Fruit fly (Drosophila melanogaster): ENCODE measurements around the gene Pmm2.

Gene Pmm2

DNA sequence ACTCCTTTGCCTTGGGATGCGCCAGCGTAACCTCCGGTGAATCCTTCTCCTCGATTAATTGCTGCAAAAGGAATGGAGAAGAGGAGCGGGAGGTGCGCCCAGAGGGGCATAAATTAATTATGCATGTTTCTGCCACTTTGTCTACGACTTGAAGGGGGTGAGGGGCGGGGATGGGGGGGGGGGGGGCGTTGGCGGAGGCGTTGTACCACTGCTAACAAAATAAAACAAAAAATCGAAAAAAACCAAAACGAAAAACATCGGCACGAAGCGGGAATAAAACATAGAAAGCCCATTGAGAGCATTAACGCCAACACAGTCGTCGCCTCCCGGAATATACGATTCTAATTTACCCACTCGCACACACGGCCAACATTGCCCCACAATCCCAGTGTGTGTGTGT, 30.6 kb downstream of the Pmm2 start:
- TF ChIP-seq noc (tag; optimal IDR thresholded peaks at IDR 0.05), result no peak

DNA sequence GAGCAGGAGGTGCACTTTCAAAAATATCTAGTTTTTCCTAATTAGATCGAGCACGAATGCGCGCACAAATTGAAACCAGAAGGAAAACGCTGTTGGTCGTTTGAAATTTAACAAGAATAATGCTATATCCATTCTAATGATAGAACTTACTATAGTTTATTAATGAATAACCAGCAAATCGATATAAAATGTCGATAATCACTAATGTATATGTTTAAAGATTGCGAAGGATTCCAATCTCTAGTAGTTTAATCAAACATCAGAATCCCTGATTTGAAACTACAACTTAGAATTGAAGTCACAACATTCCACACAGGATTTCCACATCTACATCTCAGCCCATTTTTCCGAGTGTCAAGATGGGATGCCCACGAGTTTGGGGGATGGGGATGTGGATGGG, 31.0 kb downstream of the Pmm2 start:
- no peak for TF ChIP-seq noc (tag; optimal IDR thresholded peaks at IDR 0.05)

DNA sequence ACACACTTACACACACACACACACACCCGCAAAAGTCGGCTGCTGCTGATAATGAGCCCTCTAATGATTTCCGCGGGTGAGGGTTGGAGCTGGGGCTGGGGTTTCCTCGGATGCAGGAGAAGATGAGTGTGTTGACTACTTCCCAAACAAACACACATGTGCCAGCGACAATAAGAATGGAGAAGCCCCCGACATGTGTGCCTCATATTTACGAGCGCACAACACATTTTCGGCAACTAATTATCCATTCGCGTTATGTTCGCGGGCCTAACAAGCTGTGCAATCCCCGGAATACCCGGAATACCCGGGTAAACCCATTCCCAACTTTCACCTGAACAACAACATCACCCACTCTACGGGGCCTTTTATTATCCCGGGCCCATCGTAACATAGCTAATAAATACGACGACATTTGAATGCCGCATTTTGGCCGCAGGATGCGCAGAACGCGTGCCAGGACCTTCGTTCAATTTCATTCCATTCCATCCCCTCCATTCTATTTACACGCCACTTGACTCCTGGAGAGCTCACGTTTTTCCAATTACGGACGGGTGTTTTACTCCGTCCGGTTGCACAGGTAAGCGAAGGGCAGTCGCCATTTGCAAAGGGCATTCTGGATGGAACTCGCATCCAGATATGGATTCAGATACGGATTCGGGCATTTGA, 31.8 kb downstream of the Pmm2 start:
- TF ChIP-seq noc (tag; optimal IDR thresholded peaks at IDR 0.05), result no peak

DNA sequence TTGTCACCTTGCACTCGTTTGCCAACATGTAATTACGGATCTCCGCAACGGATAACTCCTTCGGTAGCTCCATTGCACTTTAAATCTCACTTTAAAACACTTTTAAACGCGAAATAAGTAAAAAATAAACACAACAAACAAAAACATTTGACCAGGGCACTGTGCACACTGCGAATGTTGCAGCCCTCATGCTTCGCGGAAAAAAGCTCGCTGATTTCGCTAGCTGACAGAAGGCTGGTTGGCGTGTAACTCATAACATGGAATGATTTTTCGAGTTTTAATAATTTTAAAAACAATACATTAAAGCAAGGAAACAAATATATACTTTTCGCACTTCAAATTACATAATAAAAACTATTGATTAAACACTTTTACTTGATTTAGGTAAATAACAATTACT, 38.0 kb downstream of the Pmm2 start, which contains the start of gene sowah:
Gene sowah (minus strand): TSS at position 177 of the 400 bp plus-strand sequence.
- TF ChIP-seq noc (tag; optimal IDR thresholded peaks at IDR 0.05), result no peak

dm6 chr3L:12574867-12575266, 40.5 kb downstream of the Pmm2 start:
- no peak for TF ChIP-seq noc (tag; optimal IDR thresholded peaks at IDR 0.05)

dm6 chr3L:12580212-12580676, 45.9 kb downstream of the Pmm2 start, which contains the start of gene ara:
Gene ara, plus strand, starts transcription at chr3L:12580672.
- no peak for TF ChIP-seq noc (tag; optimal IDR thresholded peaks at IDR 0.05)

- TF ChIP-seq noc (tag; optimal IDR thresholded peaks at IDR 0.05), result no peak
Measured at dm6 chr3L:12584977-12585376, 50.6 kb downstream of the Pmm2 start.
